Worm (Caenorhabditis elegans) whole organism, L2 larva: Measurements from ENCODE around the gene sqt-2.

ENCODE experiments used
- C34F6.9 ChIP-seq: fragments of 150-350 bp; optimal IDR thresholded peaks from 2 replicates; lab custom pipeline; 2014; ENCODE audit warnings: missing biosample characterization, missing genetic modification characterization
- F13H6.1 ChIP-seq: sonication (generic microtip); optimal IDR thresholded peaks from 2 replicates; lab custom pipeline; 2016; ENCODE audit warnings: missing genetic modification characterization, missing compliant biosample characterization
- R02D3.7 ChIP-seq: fragments of 150-350 bp; optimal IDR thresholded peaks from 2 replicates; lab custom pipeline; 2014; ENCODE audit warnings: missing biosample characterization, missing genetic modification characterization
- Y55F3AM.14 ChIP-seq: fragments of 200-800 bp; sonication (Bioruptor generic); optimal IDR thresholded peaks from 2 replicates; lab custom pipeline; 2018; ENCODE audit warnings: mild to moderate bottlenecking, missing genetic modification characterization, missing compliant biosample characterization
- ZK546.5 ChIP-seq: sonication (generic microtip); optimal IDR thresholded peaks from 2 replicates; lab custom pipeline; 2017; ENCODE audit warnings: missing biosample characterization, missing genetic modification characterization
- alr-1 ChIP-seq: fragments of 150-350 bp; optimal IDR thresholded peaks from 2 replicates; lab custom pipeline; 2014; ENCODE audit warnings: missing biosample characterization, missing genetic modification characterization
- aly-2 ChIP-seq: fragments of 150-350 bp; optimal IDR thresholded peaks from 2 replicates; lab custom pipeline; 2014; ENCODE audit warnings: missing biosample characterization, missing genetic modification characterization
- ama-1 ChIP-seq: fragments of 150-350 bp; optimal IDR thresholded peaks from 2 replicates; lab custom pipeline; 2018; ENCODE audit warnings: inconsistent platforms
- ceh-16 ChIP-seq: fragments of 150-350 bp; optimal IDR thresholded peaks from 2 replicates; lab custom pipeline; 2014; ENCODE audit warnings: missing biosample characterization, missing genetic modification characterization
- ceh-82 ChIP-seq: fragments of 150-350 bp; optimal IDR thresholded peaks from 2 replicates; lab custom pipeline; 2014; ENCODE audit warnings: missing biosample characterization, missing genetic modification characterization
- crh-2 ChIP-seq: sonication (generic microtip); optimal IDR thresholded peaks from 2 replicates; lab custom pipeline; 2017; ENCODE audit warnings: missing biosample characterization, missing genetic modification characterization
- dmd-4 ChIP-seq: sonication (generic microtip); optimal IDR thresholded peaks from 2 replicates; lab custom pipeline; 2017; ENCODE audit warnings: missing biosample characterization, missing genetic modification characterization
- egl-27 ChIP-seq: sonication (generic microtip); optimal IDR thresholded peaks from 3 replicates; lab custom pipeline; 2017; ENCODE audit warnings: missing biosample characterization, missing genetic modification reagents, missing genetic modification characterization
- elt-1 ChIP-seq: fragments of 150-350 bp; optimal IDR thresholded peaks from 2 replicates; lab custom pipeline; 2014; ENCODE audit warnings: missing biosample characterization, missing genetic modification characterization
- elt-3 ChIP-seq: sonication (generic microtip); optimal IDR thresholded peaks from 2 replicates; lab custom pipeline; 2017; ENCODE audit warnings: missing biosample characterization, missing genetic modification characterization
- fos-1 ChIP-seq: fragments of 150-350 bp; optimal IDR thresholded peaks from 2 replicates; lab custom pipeline; 2014; ENCODE audit warnings: missing biosample characterization, missing genetic modification characterization
- gmeb-1 ChIP-seq: fragments of 150-350 bp; optimal IDR thresholded peaks from 2 replicates; lab custom pipeline; 2014; ENCODE audit warnings: missing biosample characterization, missing genetic modification characterization
- lin-11 ChIP-seq: fragments of 150-350 bp; sonication (generic microtip); optimal IDR thresholded peaks from 2 replicates; lab custom pipeline; 2014; ENCODE audit warnings: missing biosample characterization, missing genetic modification characterization, inconsistent platforms, mixed read lengths
- lin-13 ChIP-seq: fragments of 150-350 bp; optimal IDR thresholded peaks from 2 replicates; lab custom pipeline; 2014; ENCODE audit warnings: missing biosample characterization, missing genetic modification reagents, missing genetic modification characterization
- lin-39 ChIP-seq: fragments of 150-350 bp; optimal IDR thresholded peaks from 2 replicates; lab custom pipeline; 2014; ENCODE audit warnings: missing biosample characterization, missing genetic modification reagents, missing genetic modification characterization
- lsy-2 ChIP-seq, 2 experiments: fragments of 150-350 bp in 1 of 2; sonication (generic microtip) in 1 of 2; optimal IDR thresholded peaks; 2 replicates each; lab custom pipeline; 2014 to 2017; ENCODE audit warnings: missing biosample characterization in 2 of 2, missing genetic modification characterization in 2 of 2
- mab-5 ChIP-seq: fragments of 150-350 bp; optimal IDR thresholded peaks from 2 replicates; lab custom pipeline; 2014; ENCODE audit warnings: missing biosample characterization, missing genetic modification characterization
- mbf-1 ChIP-seq: sonication (generic microtip); optimal IDR thresholded peaks from 2 replicates; lab custom pipeline; 2017; ENCODE audit warnings: missing biosample characterization, missing genetic modification characterization
- mdl-1 ChIP-seq, 2 experiments: fragments of 150-350 bp in 1 of 2; sonication (generic microtip) in 1 of 2; optimal IDR thresholded peaks; 2 replicates each; lab custom pipeline; 2017; ENCODE audit warnings: missing biosample characterization in 2 of 2, missing genetic modification characterization in 2 of 2
- nhr-10 ChIP-seq: sonication (generic microtip); optimal IDR thresholded peaks from 2 replicates; lab custom pipeline; 2017; ENCODE audit warnings: missing biosample characterization, missing genetic modification characterization
- nhr-11 ChIP-seq: fragments of 150-350 bp; optimal IDR thresholded peaks from 2 replicates; lab custom pipeline; 2014; ENCODE audit warnings: missing biosample characterization, missing genetic modification characterization
- nhr-12 ChIP-seq: fragments of 150-350 bp; optimal IDR thresholded peaks from 2 replicates; lab custom pipeline; 2014; ENCODE audit warnings: missing biosample characterization, missing genetic modification characterization
- nhr-129 ChIP-seq: fragments of 150-350 bp; optimal IDR thresholded peaks from 2 replicates; lab custom pipeline; 2014; ENCODE audit warnings: missing biosample characterization, missing genetic modification characterization
- nhr-21 ChIP-seq: fragments of 150-350 bp; optimal IDR thresholded peaks from 2 replicates; lab custom pipeline; 2014; ENCODE audit warnings: missing biosample characterization, missing genetic modification characterization
- nhr-237 ChIP-seq: fragments of 150-350 bp; optimal IDR thresholded peaks from 2 replicates; lab custom pipeline; 2014; ENCODE audit warnings: missing biosample characterization, missing genetic modification characterization
- nhr-25 ChIP-seq: fragments of 150-350 bp; sonication (generic microtip); optimal IDR thresholded peaks from 3 replicates; lab custom pipeline; 2014; ENCODE audit warnings: missing biosample characterization, missing genetic modification characterization
- nhr-6 ChIP-seq: fragments of 150-350 bp; optimal IDR thresholded peaks from 2 replicates; lab custom pipeline; 2014; ENCODE audit warnings: missing biosample characterization, missing genetic modification characterization
- nhr-77 ChIP-seq: fragments of 150-350 bp; optimal IDR thresholded peaks from 2 replicates; lab custom pipeline; 2014; ENCODE audit warnings: missing biosample characterization, missing genetic modification characterization
- peb-1 ChIP-seq: fragments of 150-350 bp; optimal IDR thresholded peaks from 2 replicates; lab custom pipeline; 2014; ENCODE audit warnings: missing biosample characterization, missing genetic modification characterization
- sem-4 ChIP-seq: fragments of 150-350 bp; optimal IDR thresholded peaks from 2 replicates; lab custom pipeline; 2014; ENCODE audit warnings: missing biosample characterization, missing genetic modification reagents, missing genetic modification characterization
- skn-1 ChIP-seq: sonication (generic microtip); optimal IDR thresholded peaks from 2 replicates; lab custom pipeline; 2017; ENCODE audit warnings: missing biosample characterization, missing genetic modification characterization
- sma-9 ChIP-seq, 2 experiments: fragments of 150-350 bp in 1 of 2; sonication (generic microtip) in 1 of 2; optimal IDR thresholded peaks; 2 replicates each; lab custom pipeline; 2014 to 2016; ENCODE audit warnings: missing genetic modification characterization in 2 of 2, mild to moderate bottlenecking in 1 of 2, missing biosample characterization in 1 of 2, missing compliant biosample characterization in 1 of 2, missing genetic modification reagents in 1 of 2, moderate library complexity in 1 of 2
- snpc-4 ChIP-seq: fragments of 150-350 bp; optimal IDR thresholded peaks from 2 replicates; lab custom pipeline; 2014; ENCODE audit warnings: missing biosample characterization, missing genetic modification characterization
- unc-39 ChIP-seq: fragments of 150-350 bp; optimal IDR thresholded peaks from 2 replicates; lab custom pipeline; 2014; ENCODE audit warnings: missing biosample characterization, missing genetic modification characterization
- unc-62 ChIP-seq: fragments of 150-350 bp; optimal IDR thresholded peaks from 2 replicates; lab custom pipeline; 2014; ENCODE audit warnings: missing biosample characterization, missing genetic modification reagents, missing genetic modification characterization
- zag-1 ChIP-seq: fragments of 150-350 bp; optimal IDR thresholded peaks from 2 replicates; lab custom pipeline; 2014; ENCODE audit warnings: missing biosample characterization, missing genetic modification characterization
- ztf-1 ChIP-seq: fragments of 200-800 bp; sonication (Bioruptor generic); conservative IDR thresholded peaks from 2 replicates; pipeline ENCODE4 v1.3.6; 2022; ENCODE audit warnings: missing genetic modification characterization, missing compliant biosample characterization
- ztf-4 ChIP-seq: fragments of 150-350 bp; optimal IDR thresholded peaks from 2 replicates; lab custom pipeline; 2014; ENCODE audit warnings: missing biosample characterization, missing genetic modification characterization

The sqt-2 gene

ce11 chrII:19238-19637 is 3.9 kb upstream of the sqt-2 start, which contains the start of gene gmeb-1:
gmeb-1 (plus strand) TSS chrII:19538.
- TF ChIP-seq nhr-10 (tag; lab: Kevin White, UChicago) (no peak), skn-1 (no peak), ztf-4 (tag; lab: Kevin White, UChicago) (no peak), lin-13 (GFP tag; lab: Kevin White, UChicago) (no peak), lsy-2 (tag; optimal IDR thresholded peaks at IDR 0.05; lab: Kevin White, UChicago) (no peak), mab-5 (tag; lab: Kevin White, UChicago) (no peak), mbf-1 (tag; lab: Kevin White, UChicago) (no peak), peb-1 (tag; lab: Kevin White, UChicago) (no peak), mdl-1 (tag; optimal IDR thresholded peaks at IDR 0.05; lab: Kevin White, UChicago) (no peak)

- TF ChIP-seq nhr-6 (tag; lab: Kevin White, UChicago) (peak; percentile 59), nhr-237 (tag; lab: Kevin White, UChicago) (no peak), mbf-1 (tag; lab: Kevin White, UChicago) (no peak)
Measured at ce11 chrII:21953-22352, 1.2 kb upstream of the sqt-2 start.

ce11 chrII:23739-24138 is 614 bp downstream of the sqt-2 start:
- peak; percentile 62 for TF ChIP-seq ama-1 (lab: Kevin White, UChicago)
- no peak for TF ChIP-seq snpc-4 (tag; lab: Kevin White, UChicago)
- TF ChIP-seq nhr-237 (tag; lab: Kevin White, UChicago) = no peak
- no peak for TF ChIP-seq ztf-1 (GFP tag; lab: Robert Waterston, UW)
- no peak for TF ChIP-seq sma-9 (GFP tag; optimal IDR thresholded peaks at IDR 0.05; lab: Kevin White, UChicago)
- TF ChIP-seq sma-9 (tag; optimal IDR thresholded peaks at IDR 0.05; lab: Kevin White, UChicago) = no peak
- no peak for TF ChIP-seq lsy-2 (tag; optimal IDR thresholded peaks at IDR 0.05; lab: Kevin White, UChicago)
- TF ChIP-seq unc-62 (GFP tag; lab: Kevin White, UChicago) = no peak
- TF ChIP-seq mab-5 (tag; lab: Kevin White, UChicago) = no peak
- no peak for TF ChIP-seq C34F6.9 (tag; lab: Kevin White, UChicago)
- TF ChIP-seq elt-3 (tag; lab: Kevin White, UChicago) = peak; percentile 27
- no peak for TF ChIP-seq unc-39 (tag; lab: Kevin White, UChicago)
- TF ChIP-seq lin-39 (tag; lab: Kevin White, UChicago) = no peak

- TF ChIP-seq ztf-1 (GFP tag; lab: Robert Waterston, UW) (no peak), lin-11 (tag; lab: Kevin White, UChicago) (peak; percentile 62), elt-3 (tag; lab: Kevin White, UChicago) (no peak), nhr-21 (peak; percentile 94), nhr-237 (tag; lab: Kevin White, UChicago) (no peak), gmeb-1 (tag; lab: Kevin White, UChicago) (no peak), aly-2 (no peak), sem-4 (tag; lab: Kevin White, UChicago) (no peak), R02D3.7 (tag; lab: Kevin White, UChicago) (peak; percentile 62), ama-1 (lab: Kevin White, UChicago) (peak; percentile 87), dmd-4 (tag; lab: Kevin White, UChicago) (no peak), nhr-11 (tag; lab: Kevin White, UChicago) (no peak), lsy-2 (tag; optimal IDR thresholded peaks at IDR 0.05; lab: Kevin White, UChicago) (peak; percentile 83 to 93), sma-9 (GFP tag; optimal IDR thresholded peaks at IDR 0.05; lab: Kevin White, UChicago) (peak; percentile 90), sma-9 (tag; optimal IDR thresholded peaks at IDR 0.05; lab: Kevin White, UChicago) (no peak), elt-1 (tag; lab: Kevin White, UChicago) (peak; percentile 18), ZK546.5 (tag; lab: Kevin White, UChicago) (no peak), ceh-82 (peak; percentile 67), nhr-25 (tag; lab: Kevin White, UChicago) (peak; percentile 89), nhr-12 (tag; lab: Kevin White, UChicago) (no peak), snpc-4 (tag; lab: Kevin White, UChicago) (peak; percentile 48), nhr-77 (tag; lab: Kevin White, UChicago) (peak; percentile 18), crh-2 (tag; lab: Kevin White, UChicago) (peak; percentile 94), zag-1 (tag; lab: Kevin White, UChicago) (peak; percentile 51), F13H6.1 (tag; lab: Kevin White, UChicago) (peak; percentile 78), mdl-1 (tag; optimal IDR thresholded peaks at IDR 0.05; lab: Kevin White, UChicago) (peak in 1 of 2 experiments; percentile 36), unc-62 (GFP tag; lab: Kevin White, UChicago) (no peak), alr-1 (tag; lab: Kevin White, UChicago) (no peak), peb-1 (tag; lab: Kevin White, UChicago) (no peak), nhr-10 (tag; lab: Kevin White, UChicago) (peak; percentile 74), mbf-1 (tag; lab: Kevin White, UChicago) (no peak), fos-1 (tag; lab: Kevin White, UChicago) (peak; percentile 50), C34F6.9 (tag; lab: Kevin White, UChicago) (peak; percentile 90), nhr-6 (tag; lab: Kevin White, UChicago) (peak; percentile 99), Y55F3AM.14 (GFP tag; lab: Kevin White, UChicago) (no peak), egl-27 (peak; percentile 4), ceh-16 (peak; percentile 21), nhr-129 (peak; percentile 91), skn-1 (peak; percentile 23), ztf-4 (tag; lab: Kevin White, UChicago) (peak; percentile 5), unc-39 (tag; lab: Kevin White, UChicago) (no peak), lin-13 (GFP tag; lab: Kevin White, UChicago) (peak; percentile 91)
Measured at ce11 chrII:24559-24998, 1.5 kb downstream of the sqt-2 start, which contains the start of gene enee-1. enee-1 (plus strand) TSS chrII:24666.
